Worm (Caenorhabditis elegans) whole organism, young adult: Measurements from ENCODE around the gene fis-2.

Source experiments
- B0261.1 ChIP-seq: sonication (generic microtip); optimal IDR thresholded peaks from 2 replicates; lab custom pipeline; 2016; ENCODE audit warnings: mild to moderate bottlenecking, missing genetic modification characterization, moderate library complexity, missing compliant biosample characterization
- F37B4.10 ChIP-seq: fragments of 200-800 bp; sonication (Bioruptor generic); IDR thresholded peaks from 2 replicates; pipeline ENCODE4 v1.3.6; 2022; ENCODE audit warnings: missing genetic modification characterization, missing compliant biosample characterization
- F39B2.1 ChIP-seq: fragments of 200-800 bp; sonication (Bioruptor generic); IDR thresholded peaks from 2 replicates; pipeline ENCODE4 v1.3.6; 2022; ENCODE audit warnings: missing genetic modification reagents, missing genetic modification characterization, missing compliant biosample characterization
- K12H6.12 ChIP-seq: fragments of 200-800 bp; sonication (Bioruptor generic); optimal IDR thresholded peaks from 2 replicates; lab custom pipeline; 2018; ENCODE audit warnings: mild to moderate bottlenecking, missing genetic modification characterization, missing compliant biosample characterization
- Y53F4B.3 ChIP-seq: fragments of 200-800 bp; sonication (Bioruptor generic); IDR thresholded peaks from 2 replicates; pipeline ENCODE4 v1.3.6; 2022; ENCODE audit warnings: missing genetic modification reagents, missing genetic modification characterization, missing compliant biosample characterization
- Y56A3A.18 ChIP-seq: fragments of 200-800 bp; sonication (Bioruptor generic); IDR thresholded peaks from 2 replicates; pipeline ENCODE4 v1.3.6; 2022; ENCODE audit warnings: missing genetic modification reagents, missing genetic modification characterization, missing compliant biosample characterization
- Y95B8A.8 ChIP-seq: fragments of 200-800 bp; sonication (Bioruptor generic); IDR thresholded peaks from 2 replicates; pipeline ENCODE4 v1.3.6; 2022; ENCODE audit warnings: missing genetic modification reagents, missing genetic modification characterization, missing compliant biosample characterization
- atf-7 ChIP-seq: sonication (generic microtip); optimal IDR thresholded peaks from 2 replicates; lab custom pipeline; 2017; ENCODE audit warnings: mild to moderate bottlenecking, missing genetic modification characterization, missing compliant biosample characterization
- athp-1 ChIP-seq: sonication (generic microtip); optimal IDR thresholded peaks from 2 replicates; lab custom pipeline; 2017; ENCODE audit warnings: mild to moderate bottlenecking, missing genetic modification characterization, missing compliant biosample characterization
- attf-5 ChIP-seq: fragments of 200-800 bp; sonication (Bioruptor generic); optimal IDR thresholded peaks from 2 replicates; lab custom pipeline; 2018; ENCODE audit warnings: mild to moderate bottlenecking, missing genetic modification characterization, missing compliant biosample characterization
- bed-2 ChIP-seq: fragments of 200-800 bp; sonication (Bioruptor generic); IDR thresholded peaks from 2 replicates; pipeline ENCODE4 v1.3.6; 2022; ENCODE audit warnings: missing genetic modification reagents, missing genetic modification characterization, missing compliant biosample characterization
- cebp-1 ChIP-seq, 2 experiments: fragments of 200-800 bp in 1 of 2; sonication (Bioruptor generic) in 1 of 2; sonication (generic microtip) in 1 of 2; IDR thresholded peaks in 1 of 2; optimal IDR thresholded peaks in 1 of 2; 2 replicates each; pipeline versions ENCODE4 v1.3.6 to Lab custom; 2017 to 2022; ENCODE audit warnings: missing compliant biosample characterization in 2 of 2, missing genetic modification characterization in 2 of 2, mild to moderate bottlenecking in 1 of 2, missing genetic modification reagents in 1 of 2, moderate library complexity in 1 of 2
- cebp-2 ChIP-seq: fragments of 200-800 bp; sonication (Bioruptor generic); IDR thresholded peaks from 2 replicates; pipeline ENCODE4 v1.3.6; 2022; ENCODE audit warnings: missing genetic modification characterization, missing compliant biosample characterization
- ceh-100 ChIP-seq: fragments of 200-800 bp; sonication (Bioruptor generic); IDR thresholded peaks from 2 replicates; pipeline ENCODE4 v1.3.6; 2022; ENCODE audit warnings: missing genetic modification reagents, missing genetic modification characterization, missing compliant biosample characterization
- ceh-58 ChIP-seq: fragments of 200-800 bp; sonication (Bioruptor generic); IDR thresholded peaks from 2 replicates; pipeline ENCODE4 v1.3.6; 2022; ENCODE audit warnings: missing genetic modification characterization, missing compliant biosample characterization
- ceh-79 ChIP-seq: sonication (generic microtip); optimal IDR thresholded peaks from 2 replicates; lab custom pipeline; 2017; ENCODE audit warnings: mild to moderate bottlenecking, missing genetic modification characterization, missing compliant biosample characterization
- ceh-91 ChIP-seq: fragments of 200-800 bp; sonication (Bioruptor generic); IDR thresholded peaks from 2 replicates; pipeline ENCODE4 v1.3.6; 2022; ENCODE audit warnings: missing genetic modification reagents, missing genetic modification characterization, missing compliant biosample characterization
- chd-7 ChIP-seq: sonication (generic microtip); optimal IDR thresholded peaks from 2 replicates; lab custom pipeline; 2016; ENCODE audit warnings: mild to moderate bottlenecking, missing genetic modification characterization, moderate library complexity, missing compliant biosample characterization
- dox-1 ChIP-seq: fragments of 200-800 bp; sonication (Bioruptor generic); IDR thresholded peaks from 2 replicates; pipeline ENCODE4 v1.3.6; 2022; ENCODE audit warnings: missing genetic modification reagents, missing genetic modification characterization, missing compliant biosample characterization
- dpff-1 ChIP-seq: sonication (generic microtip); optimal IDR thresholded peaks from 2 replicates; lab custom pipeline; 2017; ENCODE audit warnings: mild to moderate bottlenecking, missing genetic modification characterization, missing compliant biosample characterization
- efl-1 ChIP-seq: fragments of 150-350 bp; optimal IDR thresholded peaks from 2 replicates; lab custom pipeline; 2014; ENCODE audit warnings: missing biosample characterization, missing genetic modification reagents, missing genetic modification characterization
- fkh-3 ChIP-seq: sonication (generic microtip); optimal IDR thresholded peaks from 2 replicates; lab custom pipeline; 2016; ENCODE audit warnings: mild to moderate bottlenecking, missing genetic modification characterization, missing compliant biosample characterization
- hlh-12 ChIP-seq: sonication (generic microtip); optimal IDR thresholded peaks from 2 replicates; lab custom pipeline; 2016; ENCODE audit warnings: missing genetic modification characterization, missing compliant biosample characterization
- hlh-26 ChIP-seq: fragments of 200-800 bp; sonication (Bioruptor generic); conservative IDR thresholded peaks from 2 replicates; pipeline ENCODE4 v1.3.6; 2022; ENCODE audit warnings: missing genetic modification reagents, missing genetic modification characterization, missing compliant biosample characterization
- hmg-1.2 ChIP-seq: fragments of 200-800 bp; sonication (Bioruptor generic); IDR thresholded peaks from 2 replicates; pipeline ENCODE4 v1.3.6; 2022; ENCODE audit warnings: missing genetic modification reagents, missing genetic modification characterization, missing compliant biosample characterization
- hsf-1 ChIP-seq: fragments of 200-800 bp; sonication (Bioruptor generic); IDR thresholded peaks from 2 replicates; pipeline ENCODE4 v1.3.6; 2022; ENCODE audit warnings: missing genetic modification reagents, missing genetic modification characterization, missing compliant biosample characterization
- let-526 ChIP-seq: fragments of 200-800 bp; sonication (Bioruptor generic); IDR thresholded peaks from 2 replicates; pipeline ENCODE4 v1.3.6; 2022; ENCODE audit warnings: missing genetic modification reagents, missing genetic modification characterization, missing compliant biosample characterization
- let-607 ChIP-seq, 2 experiments: fragments of 200-800 bp in 1 of 2; sonication (Bioruptor generic) in 1 of 2; sonication (generic microtip) in 1 of 2; optimal IDR thresholded peaks; 2 replicates each; lab custom pipeline; 2016 to 2018; ENCODE audit warnings: mild to moderate bottlenecking in 2 of 2, missing compliant biosample characterization in 2 of 2, missing genetic modification characterization in 2 of 2, moderate library complexity in 2 of 2, missing genotype in 1 of 2
- lin-26 ChIP-seq: fragments of 200-800 bp; sonication (Bioruptor generic); IDR thresholded peaks from 2 replicates; pipeline ENCODE4 v1.3.6; 2022; ENCODE audit warnings: missing genetic modification reagents, missing genetic modification characterization, missing compliant biosample characterization
- lin-54 ChIP-seq: fragments of 200-800 bp; sonication (Bioruptor generic); optimal IDR thresholded peaks from 2 replicates; lab custom pipeline; 2018; ENCODE audit warnings: mild to moderate bottlenecking, missing genetic modification characterization, missing compliant biosample characterization
- lsl-1 ChIP-seq: fragments of 200-800 bp; sonication (Bioruptor generic); optimal IDR thresholded peaks from 2 replicates; lab custom pipeline; 2018; ENCODE audit warnings: mild to moderate bottlenecking, missing genetic modification characterization, moderate library complexity, missing compliant biosample characterization
- lsy-27 ChIP-seq: sonication (generic microtip); optimal IDR thresholded peaks from 2 replicates; lab custom pipeline; 2017; ENCODE audit warnings: missing genetic modification characterization, mild to moderate bottlenecking, missing compliant biosample characterization, antibody characterized with exemption, missing genotype, borderline replicate concordance; ENCODE audit not compliant: insufficient read depth
- madf-6 ChIP-seq: fragments of 200-800 bp; sonication (Bioruptor generic); IDR thresholded peaks from 2 replicates; pipeline ENCODE4 v1.3.6; 2022; ENCODE audit warnings: missing genetic modification reagents, missing genetic modification characterization, missing compliant biosample characterization
- mel-28 ChIP-seq: sonication (generic microtip); optimal IDR thresholded peaks from 2 replicates; lab custom pipeline; 2016; ENCODE audit warnings: borderline replicate concordance, mild to moderate bottlenecking, missing genetic modification characterization, missing compliant biosample characterization
- mes-4 ChIP-seq: sonication (generic microtip); optimal IDR thresholded peaks from 2 replicates; lab custom pipeline; 2016; ENCODE audit warnings: missing genotype, missing genetic modification characterization, missing compliant biosample characterization
- nfyb-1 ChIP-seq: fragments of 200-800 bp; sonication (Bioruptor generic); IDR thresholded peaks from 2 replicates; pipeline ENCODE4 v1.3.6; 2022; ENCODE audit warnings: missing genetic modification reagents, missing genetic modification characterization, missing compliant biosample characterization
- nhr-80 ChIP-seq: sonication (generic microtip); optimal IDR thresholded peaks from 2 replicates; lab custom pipeline; 2016; ENCODE audit warnings: missing genetic modification characterization, missing compliant biosample characterization
- nhr-90 ChIP-seq: sonication (generic microtip); optimal IDR thresholded peaks from 2 replicates; lab custom pipeline; 2016; ENCODE audit warnings: missing genotype, mild to moderate bottlenecking, missing genetic modification characterization, missing compliant biosample characterization
- sdz-38 ChIP-seq: sonication (generic microtip); optimal IDR thresholded peaks from 2 replicates; lab custom pipeline; 2016; ENCODE audit warnings: missing genotype, missing genetic modification characterization, missing compliant biosample characterization
- sea-2 ChIP-seq: fragments of 200-800 bp; sonication (Bioruptor generic); IDR thresholded peaks from 2 replicates; pipeline ENCODE4 v1.3.6; 2022; ENCODE audit warnings: missing genetic modification characterization, missing compliant biosample characterization
- snpc-1.3 ChIP-seq: sonication (generic microtip); optimal IDR thresholded peaks from 2 replicates; lab custom pipeline; 2017; ENCODE audit warnings: missing genetic modification characterization, mild to moderate bottlenecking, missing compliant biosample characterization, antibody characterized with exemption, moderate library complexity, missing genotype, missing genetic modification reagents; ENCODE audit not compliant: insufficient read depth
- tlf-1 ChIP-seq: fragments of 200-800 bp; sonication (Bioruptor generic); optimal IDR thresholded peaks from 2 replicates; lab custom pipeline; 2018; ENCODE audit warnings: mild to moderate bottlenecking, missing genetic modification characterization, missing compliant biosample characterization
- zfh-2 ChIP-seq: fragments of 200-800 bp; sonication (Bioruptor generic); conservative IDR thresholded peaks from 2 replicates; pipeline ENCODE4 v1.3.6; 2022; ENCODE audit warnings: missing genetic modification reagents, missing genetic modification characterization, missing compliant biosample characterization
- ztf-25 ChIP-seq: fragments of 200-800 bp; sonication (Bioruptor generic); IDR thresholded peaks from 2 replicates; pipeline ENCODE4 v1.3.6; 2022; ENCODE audit warnings: missing genetic modification reagents, missing genetic modification characterization, missing compliant biosample characterization
- ztf-28 ChIP-seq: fragments of 200-800 bp; sonication (Bioruptor generic); IDR thresholded peaks from 2 replicates; pipeline ENCODE4 v1.3.6; 2022; ENCODE audit warnings: missing genetic modification reagents, missing genetic modification characterization, missing compliant biosample characterization

Gene fis-2

ce11 chrX:8262734-8263133 is 22.3 kb downstream of the fis-2 start:
- no peak for TF ChIP-seq lin-54
- no peak for TF ChIP-seq F37B4.10 (GFP tag; lab: Robert Waterston, UW)
- TF ChIP-seq cebp-2 (GFP tag; lab: Robert Waterston, UW): no peak
- TF ChIP-seq fkh-3 (tag; lab: Kevin White, UChicago): no peak
- no peak for TF ChIP-seq hsf-1 (GFP tag; lab: Robert Waterston, UW)
- TF ChIP-seq bed-2 (GFP tag; lab: Robert Waterston, UW): no peak
- no peak for TF ChIP-seq let-526 (GFP tag; lab: Robert Waterston, UW)
- TF ChIP-seq Y53F4B.3: no peak
- TF ChIP-seq sea-2 (GFP tag; lab: Robert Waterston, UW): no peak
- TF ChIP-seq ceh-79 (tag; lab: Kevin White, UChicago): no peak
- no peak for TF ChIP-seq ceh-91 (GFP tag; lab: Robert Waterston, UW)
- no peak for TF ChIP-seq ceh-100 (GFP tag; lab: Robert Waterston, UW)
- no peak for TF ChIP-seq nhr-80 (tag; lab: Kevin White, UChicago)
- no peak for TF ChIP-seq atf-7
- no peak for TF ChIP-seq madf-6 (GFP tag; lab: Robert Waterston, UW)
- no peak for TF ChIP-seq lsl-1 (GFP tag; lab: Kevin White, UChicago)
- no peak for TF ChIP-seq lsy-27 (tag; lab: Kevin White, UChicago)

- TF ChIP-seq lin-54 (no peak), let-607 (tag; optimal IDR thresholded peaks at IDR 0.05; lab: Kevin White, UChicago) (no peak), chd-7 (tag; lab: Kevin White, UChicago) (no peak), Y56A3A.18 (GFP tag; lab: Robert Waterston, UW) (no peak), zfh-2 (GFP tag; lab: Robert Waterston, UW) (no peak; the same call in 1 of the 2 replicates), F39B2.1 (no peak), ztf-25 (GFP tag; lab: Robert Waterston, UW) (no peak), mel-28 (no peak), hlh-26 (no peak), ztf-28 (GFP tag; lab: Robert Waterston, UW) (no peak), Y95B8A.8 (no peak)
Measured at ce11 chrX:8261125-8261684, 23.8 kb downstream of the fis-2 start, which contains the start of gene M60.7. M60.7 (minus strand) TSS chrX:8261175.

- TF ChIP-seq B0261.1 (no peak), mes-4 (no peak), cebp-1 (GFP tag; IDR thresholded peaks at IDR 0.05; lab: Robert Waterston, UW) (peak; percentile 87), cebp-1 (tag; optimal IDR thresholded peaks at IDR 0.05; lab: Kevin White, UChicago) (peak; percentile 97), nfyb-1 (GFP tag; lab: Robert Waterston, UW) (0 out of 2 replicates have a peak, but pooled peaks have one; percentile 13), K12H6.12 (tag; lab: Kevin White, UChicago) (peak; percentile 39)
Measured at ce11 chrX:8257687-8258086, 27.3 kb downstream of the fis-2 start.

- TF ChIP-seq nhr-90: no peak
- TF ChIP-seq efl-1 (GFP tag; lab: Kevin White, UChicago): no peak
- no peak for TF ChIP-seq sdz-38 (tag; lab: Kevin White, UChicago)
- no peak for TF ChIP-seq snpc-1.3
- no peak for TF ChIP-seq tlf-1 (GFP tag; lab: Kevin White, UChicago)
- TF ChIP-seq attf-5 (GFP tag; lab: Kevin White, UChicago): no peak
- no peak for TF ChIP-seq lin-26 (GFP tag; lab: Robert Waterston, UW)
- no peak for TF ChIP-seq ceh-58 (GFP tag; lab: Robert Waterston, UW)
- TF ChIP-seq atf-7: no peak
- TF ChIP-seq hmg-1.2: no peak
- TF ChIP-seq athp-1 (tag; lab: Kevin White, UChicago): no peak
- TF ChIP-seq dox-1 (GFP tag; lab: Robert Waterston, UW): no peak
- no peak for TF ChIP-seq dpff-1 (tag; lab: Kevin White, UChicago)
- TF ChIP-seq hlh-12 (tag; lab: Kevin White, UChicago): no peak
- TF ChIP-seq let-607 (tag; optimal IDR thresholded peaks at IDR 0.05; lab: Kevin White, UChicago): no peak
- TF ChIP-seq nfyb-1 (GFP tag; lab: Robert Waterston, UW): no peak
- no peak for TF ChIP-seq cebp-2 (GFP tag; lab: Robert Waterston, UW)
Measured at ce11 chrX:8255433-8255832, 29.6 kb downstream of the fis-2 start.
